Fruit fly (Drosophila melanogaster) whole organism, embryonic: ENCODE measurements around the gene Atpalpha.
A peak's percentile ranks its signal among the peaks of the same experiment; 100 is the strongest.

Source experiments
- ATbp ChIP-seq: fragments of 200-800 bp; sonication (Bioruptor generic); optimal IDR thresholded peaks from 2 replicates; lab custom pipeline; 2017; ENCODE audit warnings: missing biosample characterization, mild to moderate bottlenecking, missing genetic modification characterization, missing genetic modification reagents
- Adf1 ChIP-seq: fragments of 200-800 bp; sonication (Bioruptor generic); IDR thresholded peaks from 2 replicates; pipeline ENCODE4 v1.3.6; 2022; ENCODE audit warnings: missing biosample characterization, missing genetic modification characterization
- Awh ChIP-seq: fragments of 200-800 bp; sonication (Bioruptor generic); IDR thresholded peaks from 2 replicates; pipeline ENCODE4, ENCODE4 v1.3.6; 2022; ENCODE audit warnings: missing biosample characterization, missing genetic modification characterization
- CG10543 ChIP-seq: fragments of 200-800 bp; sonication (Bioruptor generic); optimal IDR thresholded peaks from 3 replicates; lab custom pipeline; 2017; ENCODE audit warnings: missing biosample characterization, mild to moderate bottlenecking, missing genetic modification characterization, moderate library complexity
- CG11456 ChIP-seq: fragments of 200-800 bp; sonication (Bioruptor generic); IDR thresholded peaks from 3 replicates; pipeline ENCODE4 v1.3.6; 2022; ENCODE audit warnings: missing biosample characterization, missing genetic modification characterization
- CG11695 ChIP-seq: fragments of 200-800 bp; sonication (Bioruptor generic); IDR thresholded peaks from 3 replicates; pipeline ENCODE4 v1.3.6; 2022; ENCODE audit warnings: missing biosample characterization, missing genetic modification characterization
- CG12071 ChIP-seq: fragments of 200-800 bp; sonication (Bioruptor generic); optimal IDR thresholded peaks from 3 replicates; lab custom pipeline; 2018; ENCODE audit warnings: missing biosample characterization, mild to moderate bottlenecking, missing genetic modification characterization
- CG12769 ChIP-seq: fragments of 200-800 bp; sonication (Bioruptor generic); optimal IDR thresholded peaks from 2 replicates; lab custom pipeline; 2019; ENCODE audit warnings: missing biosample characterization, mild to moderate bottlenecking, missing genetic modification characterization, moderate library complexity
- CG13123 ChIP-seq: fragments of 200-800 bp; sonication (Bioruptor generic); optimal IDR thresholded peaks from 2 replicates; lab custom pipeline; 2016; ENCODE audit warnings: missing biosample characterization, missing genetic modification characterization
- CG13287 ChIP-seq: fragments of 200-800 bp; sonication (Bioruptor generic); IDR thresholded peaks from 2 replicates; pipeline ENCODE4 v1.3.6; 2022; ENCODE audit warnings: missing biosample characterization, missing genetic modification characterization; ENCODE audit not compliant: partially characterized antibody
- CG13296 ChIP-seq: fragments of 200-800 bp; sonication (Bioruptor generic); optimal IDR thresholded peaks from 3 replicates; lab custom pipeline; 2018; ENCODE audit warnings: missing biosample characterization, mild to moderate bottlenecking, missing genetic modification characterization
- CG14014 ChIP-seq: fragments of 200-800 bp; sonication (Bioruptor generic); IDR thresholded peaks from 2 replicates; pipeline ENCODE4 v1.3.6; 2022; ENCODE audit warnings: missing biosample characterization, missing genetic modification characterization
- CG14710 ChIP-seq: fragments of 200-800 bp; sonication (Bioruptor generic); optimal IDR thresholded peaks from 3 replicates; lab custom pipeline; 2019; ENCODE audit warnings: missing biosample characterization, mild to moderate bottlenecking, missing genetic modification characterization, moderate library complexity
- CG15514 ChIP-seq: fragments of 200-800 bp; sonication (Bioruptor generic); optimal IDR thresholded peaks from 3 replicates; lab custom pipeline; 2017; ENCODE audit warnings: missing biosample characterization, missing genetic modification characterization, mild to moderate bottlenecking, moderate library complexity, missing genetic modification reagents
- CG17385 ChIP-seq: fragments of 200-800 bp; sonication (Bioruptor generic); optimal IDR thresholded peaks from 3 replicates; lab custom pipeline; 2018; ENCODE audit warnings: missing biosample characterization, mild to moderate bottlenecking, missing genetic modification characterization
- CG18599 ChIP-seq: fragments of 200-800 bp; sonication (Bioruptor generic); optimal IDR thresholded peaks from 3 replicates; lab custom pipeline; 2017; ENCODE audit warnings: missing biosample characterization, missing genetic modification characterization, mild to moderate bottlenecking, moderate library complexity, missing genetic modification reagents
- CG2678 ChIP-seq: fragments of 200-800 bp; sonication (Bioruptor generic); optimal IDR thresholded peaks from 3 replicates; lab custom pipeline; 2019; ENCODE audit warnings: missing biosample characterization, mild to moderate bottlenecking, missing genetic modification characterization, moderate library complexity
- CG34224 ChIP-seq: fragments of 200-800 bp; sonication (Bioruptor generic); IDR thresholded peaks from 3 replicates; pipeline ENCODE4 v1.3.6; 2022; ENCODE audit warnings: missing biosample characterization, missing genetic modification characterization; ENCODE audit not compliant: partially characterized antibody
- CG8290 ChIP-seq, 3 experiments: fragments of 200-800 bp; sonication (Bioruptor generic); optimal IDR thresholded peaks; 2 replicates each; lab custom pipeline; 2016 to 2019; ENCODE audit warnings: missing biosample characterization in 3 of 3, missing genetic modification characterization in 3 of 3, mild to moderate bottlenecking in 2 of 3, moderate library complexity in 1 of 3
- CG9797 ChIP-seq: fragments of 200-800 bp; sonication (Bioruptor generic); optimal IDR thresholded peaks from 3 replicates; lab custom pipeline; 2018; ENCODE audit warnings: missing biosample characterization, mild to moderate bottlenecking, missing genetic modification characterization
- Dad ChIP-seq: fragments of 200-800 bp; sonication (Bioruptor generic); optimal IDR thresholded peaks from 3 replicates; lab custom pipeline; 2016; ENCODE audit warnings: missing biosample characterization, missing genetic modification characterization
- E2f1 ChIP-seq: fragments of 200-800 bp; sonication (Bioruptor generic); IDR thresholded peaks from 2 replicates; pipeline ENCODE4 v1.3.6; 2022; ENCODE audit warnings: missing biosample characterization, missing genetic modification characterization
- Elba2 ChIP-seq: fragments of 200-800 bp; sonication (Bioruptor generic); optimal IDR thresholded peaks from 3 replicates; lab custom pipeline; 2016; ENCODE audit warnings: missing biosample characterization, missing genetic modification characterization
- Fer1 ChIP-seq: fragments of 200-800 bp; sonication (Bioruptor generic); optimal IDR thresholded peaks from 2 replicates; lab custom pipeline; 2017; ENCODE audit warnings: missing biosample characterization, mild to moderate bottlenecking, missing genetic modification characterization
- GATAe ChIP-seq: fragments of 200-800 bp; sonication (Bioruptor generic); conservative IDR thresholded peaks from 2 replicates; pipeline ENCODE4 v1.3.6; 2022; ENCODE audit warnings: missing biosample characterization, missing genetic modification characterization
- Hmr ChIP-seq: fragments of 200-800 bp; sonication (Bioruptor generic); optimal IDR thresholded peaks from 3 replicates; lab custom pipeline; 2017; ENCODE audit warnings: mild to moderate bottlenecking, missing biosample characterization, missing genetic modification reagents, missing genetic modification characterization
- MTF-1 ChIP-seq: fragments of 200-800 bp; sonication (Bioruptor generic); optimal IDR thresholded peaks from 2 replicates; lab custom pipeline; 2018; ENCODE audit warnings: missing biosample characterization, mild to moderate bottlenecking, missing genetic modification characterization, borderline replicate concordance
- Med ChIP-seq: fragments of 200-800 bp; sonication (Bioruptor generic); peaks from one replicate; lab custom pipeline; 2016; ENCODE audit warnings: missing biosample characterization, missing genetic modification characterization, mild to moderate bottlenecking, inconsistent platforms, moderate library complexity
- Mes4 ChIP-seq: fragments of 200-800 bp; sonication (Bioruptor generic); optimal IDR thresholded peaks from 2 replicates; lab custom pipeline; 2016; ENCODE audit warnings: missing biosample characterization, missing genetic modification characterization
- NFAT ChIP-seq: fragments of 200-800 bp; sonication (Bioruptor generic); IDR thresholded peaks from 2 replicates; pipeline ENCODE4 v1.3.6; 2022; ENCODE audit warnings: missing biosample characterization, missing genetic modification characterization
- Pdp1 ChIP-seq, 2 experiments: fragments of 200-800 bp; sonication (Bioruptor generic); optimal IDR thresholded peaks; 3 replicates each; lab custom pipeline; 2016; ENCODE audit warnings: missing biosample characterization in 2 of 2, missing genetic modification characterization in 2 of 2, mild to moderate bottlenecking in 1 of 2, moderate library complexity in 1 of 2
- Usf ChIP-seq: fragments of 200-800 bp; sonication (Bioruptor generic); optimal IDR thresholded peaks from 2 replicates; lab custom pipeline; 2017; ENCODE audit warnings: missing genotype, missing biosample characterization, missing genetic modification characterization
- ap ChIP-seq: fragments of 200-800 bp; sonication (Bioruptor generic); IDR thresholded peaks from 2 replicates; pipeline ENCODE4 v1.3.6; 2022; ENCODE audit warnings: missing biosample characterization, missing genetic modification characterization
- cas ChIP-seq: fragments of 200-800 bp; sonication (Bioruptor generic); IDR thresholded peaks from 2 replicates; pipeline ENCODE4 v1.3.6; 2022; ENCODE audit warnings: missing biosample characterization, missing genetic modification characterization
- chinmo ChIP-seq: fragments of 200-800 bp; sonication (Bioruptor generic); IDR thresholded peaks from 4 replicates; pipeline ENCODE4 v1.3.6; 2022; ENCODE audit warnings: missing biosample characterization, missing genetic modification characterization; ENCODE audit not compliant: partially characterized antibody
- ci ChIP-seq: fragments of 200-800 bp; sonication (Bioruptor generic); IDR thresholded peaks from 3 replicates; pipeline ENCODE4 v1.3.6; 2022; ENCODE audit warnings: missing biosample characterization, missing genetic modification characterization
- hkb ChIP-seq, 2 experiments: fragments of 200-800 bp in 1 of 2; fragments of >200 bp in 1 of 2; sonication (Bioruptor generic) in 1 of 2; IDR thresholded peaks in 1 of 2; optimal IDR thresholded peaks in 1 of 2; 2 replicates each; pipeline versions ENCODE4 v1.3.6 to Lab custom; 2017 to 2022; ENCODE audit warnings: missing biosample characterization in 1 of 2, missing genetic modification characterization in 1 of 2
- lab ChIP-seq: fragments of 200-800 bp; sonication (Bioruptor generic); optimal IDR thresholded peaks from 3 replicates; lab custom pipeline; 2017; ENCODE audit warnings: missing biosample characterization, missing genetic modification characterization, mild to moderate bottlenecking, moderate library complexity, missing genetic modification reagents
- pb ChIP-seq: fragments of 200-800 bp; sonication (Bioruptor generic); optimal IDR thresholded peaks from 3 replicates; lab custom pipeline; 2016; ENCODE audit warnings: missing biosample characterization, missing genetic modification characterization
- phol ChIP-seq: fragments of 200-800 bp; sonication (Bioruptor generic); optimal IDR thresholded peaks from 3 replicates; lab custom pipeline; 2018; ENCODE audit warnings: missing biosample characterization, mild to moderate bottlenecking, missing genetic modification characterization, moderate library complexity
- salm ChIP-seq: fragments of 200-800 bp; sonication (Bioruptor generic); optimal IDR thresholded peaks from 2 replicates; lab custom pipeline; 2018; ENCODE audit warnings: missing biosample characterization, mild to moderate bottlenecking, missing genetic modification characterization
- sens ChIP-seq: fragments of 200-800 bp; sonication (Bioruptor generic); peaks from one replicate; lab custom pipeline; 2016; ENCODE audit warnings: missing biosample characterization, missing genetic modification characterization
- seq ChIP-seq: fragments of 200-800 bp; sonication (Bioruptor generic); IDR thresholded peaks from 2 replicates; pipeline ENCODE4 v1.3.6; 2022; ENCODE audit warnings: missing biosample characterization, missing genetic modification characterization
- sob ChIP-seq: fragments of 200-800 bp; sonication (Bioruptor generic); IDR thresholded peaks from 2 replicates; pipeline ENCODE4 v1.3.6; 2022; ENCODE audit warnings: missing biosample characterization, missing genetic modification characterization
- tx ChIP-seq: fragments of 200-800 bp; sonication (Bioruptor generic); optimal IDR thresholded peaks from 2 replicates; lab custom pipeline; 2016; ENCODE audit warnings: missing biosample characterization, missing genetic modification characterization

Atpalpha gene

DNA sequence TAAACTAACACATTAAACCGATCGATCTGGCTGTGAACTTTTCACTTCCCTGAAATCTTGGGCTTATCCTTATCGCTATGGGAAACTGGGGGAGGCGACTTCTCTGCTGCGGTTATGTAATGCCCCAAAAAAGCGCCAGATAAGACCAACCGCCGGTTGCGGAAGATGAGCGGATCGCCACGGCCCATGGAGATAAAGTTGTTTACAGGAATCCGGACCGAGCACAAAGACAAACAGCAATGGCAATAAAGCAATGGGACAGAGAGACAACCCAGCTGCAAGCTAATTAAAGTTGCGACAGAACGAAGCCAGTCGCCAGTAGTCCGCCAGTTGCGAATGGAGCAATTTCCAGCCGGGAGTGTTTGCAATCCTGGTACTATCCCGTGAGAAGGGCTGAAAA is 67.1 kb downstream of the Atpalpha start, which contains the start of gene CG5697:
Gene CG5697 (plus strand): TSS at position 314 of the 400 bp plus-strand sequence.
- TF ChIP-seq CG12769 (tag; lab: Kevin White, UChicago) = peak; percentile 31
- 0 out of 2 replicates have a peak, but pooled peaks have one; percentile 20 for TF ChIP-seq NFAT
- no peak for TF ChIP-seq cas
- peak; percentile 7 for TF ChIP-seq Fer1 (GFP tag; lab: Kevin White, UChicago)
- peak; percentile 63 for TF ChIP-seq sens (GFP tag; lab: Kevin White, UChicago)
- TF ChIP-seq ATbp (GFP tag; lab: Kevin White, UChicago) = peak; percentile 32
- no peak for TF ChIP-seq E2f1 (GFP tag; lab: Robert Waterston, UW)
- no peak for TF ChIP-seq CG13287
- no peak for TF ChIP-seq CG17385
- no peak for TF ChIP-seq CG13123 (GFP tag; lab: Kevin White, UChicago)
- no peak for TF ChIP-seq salm (tag; lab: Kevin White, UChicago)
- TF ChIP-seq CG2678 (tag; lab: Kevin White, UChicago) = peak; percentile 24
- no peak for TF ChIP-seq CG12071 (GFP tag; lab: Kevin White, UChicago)
- TF ChIP-seq CG9797 (GFP tag; lab: Kevin White, UChicago) = no peak
- peak; percentile 21 for TF ChIP-seq Hmr (GFP tag; lab: Kevin White, UChicago)
- no peak for TF ChIP-seq hkb (optimal IDR thresholded peaks at IDR 0.05; lab: Kevin White, UChicago)
- TF ChIP-seq hkb (GFP tag; IDR thresholded peaks at IDR 0.05; lab: Robert Waterston, UW) = peak; percentile 35
- 0 out of 2 replicates have a peak, but pooled peaks have one; percentile 2 for TF ChIP-seq ap (GFP tag; lab: Robert Waterston, UW)
- no peak for TF ChIP-seq Mes4 (GFP tag; lab: Kevin White, UChicago)
- TF ChIP-seq sob (GFP tag; lab: Robert Waterston, UW) = peak; percentile 29; the same call in 1 of the 2 replicates
- TF ChIP-seq CG15514 = peak; percentile 28
- 0 out of 2 replicates have a peak, but pooled peaks have one; percentile 30 for TF ChIP-seq Adf1 (GFP tag; lab: Robert Waterston, UW)
- TF ChIP-seq tx (GFP tag; lab: Kevin White, UChicago) = no peak
- TF ChIP-seq Med (GFP tag; lab: Kevin White, UChicago) = peak; percentile 68
- no peak for TF ChIP-seq CG14710
- TF ChIP-seq MTF-1 (GFP tag; lab: Kevin White, UChicago) = peak; percentile 24
- no peak for TF ChIP-seq phol (tag; lab: Kevin White, UChicago)
- TF ChIP-seq GATAe (GFP tag; lab: Robert Waterston, UW) = no peak
- TF ChIP-seq CG18599 (GFP tag; lab: Kevin White, UChicago) = peak; percentile 5
- TF ChIP-seq Usf (GFP tag; lab: Kevin White, UChicago) = no peak
- no peak for TF ChIP-seq CG8290 (GFP tag; optimal IDR thresholded peaks at IDR 0.05; lab: Kevin White, UChicago)
- peak in 1 of 2 experiments; percentile 12 for TF ChIP-seq CG8290 (tag; optimal IDR thresholded peaks at IDR 0.05; lab: Kevin White, UChicago)
- no peak for TF ChIP-seq chinmo (GFP tag; lab: Robert Waterston, UW)
- peak; percentile 26 for TF ChIP-seq CG13296
- 0 out of 2 replicates have a peak, but pooled peaks have one; percentile 18 for TF ChIP-seq Awh (GFP tag; lab: Robert Waterston, UW)
- peak; percentile 32; the same call in 1 of the 2 replicates for TF ChIP-seq seq (GFP tag; lab: Robert Waterston, UW)
- no peak for TF ChIP-seq Dad (GFP tag; lab: Kevin White, UChicago)
- TF ChIP-seq Pdp1 (GFP tag; optimal IDR thresholded peaks at IDR 0.05; lab: Kevin White, UChicago) = peak in 1 of 2 experiments; percentile 84
- TF ChIP-seq CG10543 (GFP tag; lab: Kevin White, UChicago) = peak; percentile 46
- no peak for TF ChIP-seq CG34224 (GFP tag; lab: Robert Waterston, UW)
- TF ChIP-seq CG11695 = 0 out of 3 replicates have a peak, but pooled peaks have one; percentile 16
- peak; percentile 52; the same call in 1 of the 2 replicates for TF ChIP-seq CG14014 (GFP tag; lab: Robert Waterston, UW)
- no peak for TF ChIP-seq pb
- 0 out of 3 replicates have a peak, but pooled peaks have one; percentile 27 for TF ChIP-seq CG11456
- TF ChIP-seq ci (GFP tag; lab: Robert Waterston, UW) = peak; percentile 56; the same call in 1 of the 3 replicates
- TF ChIP-seq Elba2 (GFP tag; lab: Kevin White, UChicago) = no peak
- TF ChIP-seq lab (GFP tag; lab: Kevin White, UChicago) = peak; percentile 41
- TF ChIP-seq, all 482 proteins: peak for 26
